Fruit fly (Drosophila melanogaster) whole organism, embryonic: Measurements from ENCODE around the gene Tasp1.
A peak's percentile ranks its signal among the peaks of the same experiment; 100 is the strongest.

ENCODE experiments used
- Ada2b ChIP-seq: fragments of 200-800 bp; sonication (Bioruptor generic); IDR thresholded peaks from 2 replicates; pipeline ENCODE4 v1.3.6; 2022; ENCODE audit warnings: missing biosample characterization, missing genetic modification characterization
- CG11247 ChIP-seq: fragments of 200-800 bp; sonication (Bioruptor generic); IDR thresholded peaks from 2 replicates; pipeline ENCODE4 v1.3.6; 2022; ENCODE audit warnings: missing biosample characterization, missing genetic modification characterization
- CG17186 ChIP-seq: fragments of 200-800 bp; sonication (Bioruptor generic); optimal IDR thresholded peaks from 3 replicates; lab custom pipeline; 2017; ENCODE audit warnings: missing biosample characterization, missing genetic modification reagents, missing genetic modification characterization
- CG17328 ChIP-seq: fragments of 200-800 bp; sonication (Bioruptor generic); IDR thresholded peaks from 2 replicates; pipeline ENCODE4 v1.3.6; 2022; ENCODE audit warnings: missing biosample characterization, missing genetic modification characterization
- CG17359 ChIP-seq: fragments of 200-800 bp; sonication (Bioruptor generic); optimal IDR thresholded peaks from 3 replicates; lab custom pipeline; 2018; ENCODE audit warnings: missing biosample characterization, mild to moderate bottlenecking, missing genetic modification characterization, moderate library complexity
- CG18011 ChIP-seq: fragments of 200-800 bp; sonication (Bioruptor generic); optimal IDR thresholded peaks from 2 replicates; lab custom pipeline; 2017; ENCODE audit warnings: missing biosample characterization, missing genetic modification characterization, mild to moderate bottlenecking, moderate library complexity, missing genotype
- CG2875 ChIP-seq: fragments of 200-800 bp; sonication (Bioruptor generic); optimal IDR thresholded peaks from 2 replicates; lab custom pipeline; 2017; ENCODE audit warnings: missing biosample characterization, mild to moderate bottlenecking, missing genetic modification characterization, missing genetic modification reagents
- CG30431 ChIP-seq: fragments of 200-800 bp; sonication (Bioruptor generic); optimal IDR thresholded peaks from 2 replicates; lab custom pipeline; 2017; ENCODE audit warnings: missing biosample characterization, missing genetic modification characterization
- CG31365 ChIP-seq: fragments of 200-800 bp; sonication (Bioruptor generic); optimal IDR thresholded peaks from 2 replicates; lab custom pipeline; 2018; ENCODE audit warnings: missing biosample characterization, mild to moderate bottlenecking, missing genetic modification characterization
- CG31441 ChIP-seq: fragments of 200-800 bp; sonication (Bioruptor generic); IDR thresholded peaks from 2 replicates; pipeline ENCODE4 v1.3.6; 2022; ENCODE audit warnings: missing biosample characterization, missing genetic modification characterization
- CG3726 ChIP-seq: fragments of 200-800 bp; sonication (Bioruptor generic); IDR thresholded peaks from 3 replicates; pipeline ENCODE4, ENCODE4 v1.3.6; 2022; ENCODE audit warnings: missing biosample characterization, missing genetic modification characterization
- CG6654 ChIP-seq: fragments of 200-800 bp; sonication (Bioruptor generic); optimal IDR thresholded peaks from 2 replicates; lab custom pipeline; 2017; ENCODE audit warnings: missing biosample characterization, mild to moderate bottlenecking, missing genetic modification characterization
- Camta ChIP-seq: fragments of 200-800 bp; sonication (Bioruptor generic); optimal IDR thresholded peaks from 2 replicates; lab custom pipeline; 2016; ENCODE audit warnings: missing biosample characterization, missing genetic modification characterization
- Chrac-16 ChIP-seq: fragments of 200-800 bp; sonication (Bioruptor generic); optimal IDR thresholded peaks from 3 replicates; lab custom pipeline; 2016; ENCODE audit warnings: missing biosample characterization, missing genetic modification characterization
- CkIIα-i1 ChIP-seq: fragments of 200-800 bp; sonication (Bioruptor generic); IDR thresholded peaks from 2 replicates; pipeline ENCODE4 v1.3.6; 2022; ENCODE audit warnings: missing biosample characterization, missing genetic modification characterization
- Dek ChIP-seq: fragments of 200-800 bp; sonication (Bioruptor generic); optimal IDR thresholded peaks from 3 replicates; lab custom pipeline; 2019; ENCODE audit warnings: missing biosample characterization, mild to moderate bottlenecking, missing genetic modification characterization, moderate library complexity
- Dfd ChIP-seq, 2 experiments: fragments of >200 bp; optimal IDR thresholded peaks; 2 replicates each; lab custom pipeline; 2017; ENCODE audit warnings: missing biosample characterization in 2 of 2, missing genetic modification characterization in 2 of 2
- Doc2 ChIP-seq: fragments of 200-800 bp; sonication (Bioruptor generic); IDR thresholded peaks from 2 replicates; pipeline ENCODE4 v1.3.6; 2022; ENCODE audit warnings: missing biosample characterization, missing genetic modification characterization
- HLH4C ChIP-seq: fragments of 200-800 bp; sonication (Bioruptor generic); IDR thresholded peaks from 3 replicates; pipeline ENCODE4 v1.3.6; 2022; ENCODE audit warnings: missing biosample characterization, missing genetic modification characterization; ENCODE audit not compliant: partially characterized antibody
- Hmx ChIP-seq: fragments of 200-800 bp; sonication (Bioruptor generic); optimal IDR thresholded peaks from 2 replicates; lab custom pipeline; 2016; ENCODE audit warnings: missing biosample characterization, missing genetic modification characterization
- MESR4 ChIP-seq: fragments of 200-800 bp; sonication (Bioruptor generic); optimal IDR thresholded peaks from 2 replicates; lab custom pipeline; 2018; ENCODE audit warnings: missing biosample characterization, mild to moderate bottlenecking, missing genetic modification characterization, moderate library complexity
- Nf-YB ChIP-seq: fragments of 200-800 bp; sonication (Bioruptor generic); optimal IDR thresholded peaks from 3 replicates; lab custom pipeline; 2019; ENCODE audit warnings: missing biosample characterization, mild to moderate bottlenecking, missing genetic modification characterization, moderate library complexity
- Nf-YC ChIP-seq: fragments of 200-800 bp; optimal IDR thresholded peaks from 3 replicates; lab custom pipeline; 2019; ENCODE audit warnings: missing biosample characterization, mild to moderate bottlenecking, missing genetic modification characterization, moderate library complexity
- PHDP ChIP-seq: fragments of 200-800 bp; sonication (Bioruptor generic); optimal IDR thresholded peaks from 3 replicates; lab custom pipeline; 2018; ENCODE audit warnings: missing biosample characterization, mild to moderate bottlenecking, missing genetic modification characterization, moderate library complexity
- Ravus ChIP-seq: fragments of 200-800 bp; sonication (Bioruptor generic); IDR thresholded peaks from 2 replicates; pipeline ENCODE4 v1.3.6; 2022; ENCODE audit warnings: missing biosample characterization, missing genetic modification characterization
- Scr ChIP-seq: fragments of 200-800 bp; sonication (Bioruptor generic); IDR thresholded peaks from 2 replicates; pipeline ENCODE4 v1.3.6; 2022; ENCODE audit warnings: missing biosample characterization, missing genetic modification characterization; ENCODE audit not compliant: partially characterized antibody
- Sin3A ChIP-seq: fragments of >200 bp; optimal IDR thresholded peaks from 2 replicates; lab custom pipeline; 2018
- ato ChIP-seq: fragments of 200-800 bp; sonication (Bioruptor generic); IDR thresholded peaks from 2 replicates; pipeline ENCODE4 v1.3.6; 2022; ENCODE audit warnings: missing biosample characterization, missing genetic modification characterization; ENCODE audit not compliant: partially characterized antibody
- bab2 ChIP-seq: fragments of 200-800 bp; sonication (Bioruptor generic); optimal IDR thresholded peaks from 2 replicates; lab custom pipeline; 2016; ENCODE audit warnings: missing biosample characterization, missing genetic modification characterization
- bsh ChIP-seq, 2 experiments: fragments of 200-800 bp; sonication (Bioruptor generic); optimal IDR thresholded peaks; 2 replicates each; lab custom pipeline; 2017 to 2018; ENCODE audit warnings: mild to moderate bottlenecking in 2 of 2, missing biosample characterization in 2 of 2, missing genetic modification characterization in 2 of 2, moderate library complexity in 1 of 2
- chinmo ChIP-seq: fragments of 200-800 bp; sonication (Bioruptor generic); IDR thresholded peaks from 4 replicates; pipeline ENCODE4 v1.3.6; 2022; ENCODE audit warnings: missing biosample characterization, missing genetic modification characterization; ENCODE audit not compliant: partially characterized antibody
- ci ChIP-seq: fragments of 200-800 bp; sonication (Bioruptor generic); IDR thresholded peaks from 3 replicates; pipeline ENCODE4 v1.3.6; 2022; ENCODE audit warnings: missing biosample characterization, missing genetic modification characterization
- crol ChIP-seq: fragments of 200-800 bp; sonication (Bioruptor generic); IDR thresholded peaks from 2 replicates; pipeline ENCODE4 v1.3.6; 2022; ENCODE audit warnings: missing biosample characterization, missing genetic modification characterization
- danr ChIP-seq: fragments of 200-800 bp; sonication (Bioruptor generic); IDR thresholded peaks from 2 replicates; pipeline ENCODE4 v1.3.6; 2022; ENCODE audit warnings: missing biosample characterization, missing genetic modification characterization
- dati ChIP-seq: fragments of 200-800 bp; sonication (Bioruptor generic); IDR thresholded peaks from 2 replicates; pipeline ENCODE4 v1.3.6; 2022; ENCODE audit warnings: missing biosample characterization, missing genetic modification characterization
- dmrt99B ChIP-seq: fragments of 200-800 bp; sonication (Bioruptor generic); optimal IDR thresholded peaks from 2 replicates; lab custom pipeline; 2018; ENCODE audit warnings: missing biosample characterization, mild to moderate bottlenecking, missing genetic modification characterization, moderate library complexity
- dpn ChIP-seq, 2 experiments: fragments of 200-800 bp; sonication (Bioruptor generic); optimal IDR thresholded peaks; 3 replicates each; lab custom pipeline; 2016; ENCODE audit warnings: missing biosample characterization in 2 of 2, missing genetic modification characterization in 2 of 2
- ham ChIP-seq: fragments of 200-800 bp; sonication (Bioruptor generic); IDR thresholded peaks from 2 replicates; pipeline ENCODE4 v1.3.6; 2022; ENCODE audit warnings: missing biosample characterization, missing genetic modification characterization
- ken ChIP-seq: fragments of 200-800 bp; sonication (Bioruptor generic); IDR thresholded peaks from 3 replicates; pipeline ENCODE4 v1.3.6; 2022; ENCODE audit warnings: missing biosample characterization, missing genetic modification characterization
- lmd ChIP-seq: fragments of 200-800 bp; sonication (Bioruptor generic); IDR thresholded peaks from 2 replicates; pipeline ENCODE4 v1.3.6; 2022; ENCODE audit warnings: missing biosample characterization, missing genetic modification characterization
- mirr ChIP-seq: fragments of 200-800 bp; sonication (Bioruptor generic); optimal IDR thresholded peaks from 3 replicates; lab custom pipeline; 2018; ENCODE audit warnings: missing biosample characterization, mild to moderate bottlenecking, missing genetic modification characterization
- nom ChIP-seq: fragments of 200-800 bp; sonication (Bioruptor generic); optimal IDR thresholded peaks from 2 replicates; lab custom pipeline; 2017; ENCODE audit warnings: missing biosample characterization, missing genetic modification characterization, mild to moderate bottlenecking, moderate library complexity, missing genetic modification reagents
- otp ChIP-seq: fragments of 200-800 bp; sonication (Bioruptor generic); IDR thresholded peaks from 3 replicates; pipeline ENCODE4, ENCODE4 v1.3.6; 2022; ENCODE audit warnings: missing biosample characterization, missing genetic modification characterization
- pan ChIP-seq, 4 experiments: fragments of >200 bp in 3 of 4; fragments of 200-800 bp in 1 of 4; sonication (Bioruptor generic) in 1 of 4; optimal IDR thresholded peaks in 3 of 4; IDR thresholded peaks in 1 of 4; 2 replicates each; pipeline versions ENCODE4 v1.3.6 to Lab custom; 2017 to 2022; ENCODE audit warnings: missing biosample characterization in 2 of 4, missing genetic modification characterization in 2 of 4, mixed read lengths in 1 of 4
- ranshi ChIP-seq: fragments of 200-800 bp; sonication (Bioruptor generic); IDR thresholded peaks from 2 replicates; pipeline ENCODE4 v1.3.6; 2022; ENCODE audit warnings: missing biosample characterization, missing genetic modification characterization
- seq ChIP-seq: fragments of 200-800 bp; sonication (Bioruptor generic); IDR thresholded peaks from 2 replicates; pipeline ENCODE4 v1.3.6; 2022; ENCODE audit warnings: missing biosample characterization, missing genetic modification characterization
- vnd ChIP-seq: fragments of 200-800 bp; sonication (Bioruptor generic); IDR thresholded peaks from 3 replicates; pipeline ENCODE4 v1.3.6; 2022; ENCODE audit warnings: missing biosample characterization, missing genetic modification characterization; ENCODE audit not compliant: partially characterized antibody
- yki ChIP-seq: fragments of >200 bp; optimal IDR thresholded peaks from 3 replicates; lab custom pipeline; 2018
- zfh1 ChIP-seq: fragments of 200-800 bp; sonication (Bioruptor generic); IDR thresholded peaks from 3 replicates; pipeline ENCODE4 v1.3.6; 2022; ENCODE audit warnings: missing biosample characterization, missing genetic modification characterization

Gene Tasp1

DNA sequence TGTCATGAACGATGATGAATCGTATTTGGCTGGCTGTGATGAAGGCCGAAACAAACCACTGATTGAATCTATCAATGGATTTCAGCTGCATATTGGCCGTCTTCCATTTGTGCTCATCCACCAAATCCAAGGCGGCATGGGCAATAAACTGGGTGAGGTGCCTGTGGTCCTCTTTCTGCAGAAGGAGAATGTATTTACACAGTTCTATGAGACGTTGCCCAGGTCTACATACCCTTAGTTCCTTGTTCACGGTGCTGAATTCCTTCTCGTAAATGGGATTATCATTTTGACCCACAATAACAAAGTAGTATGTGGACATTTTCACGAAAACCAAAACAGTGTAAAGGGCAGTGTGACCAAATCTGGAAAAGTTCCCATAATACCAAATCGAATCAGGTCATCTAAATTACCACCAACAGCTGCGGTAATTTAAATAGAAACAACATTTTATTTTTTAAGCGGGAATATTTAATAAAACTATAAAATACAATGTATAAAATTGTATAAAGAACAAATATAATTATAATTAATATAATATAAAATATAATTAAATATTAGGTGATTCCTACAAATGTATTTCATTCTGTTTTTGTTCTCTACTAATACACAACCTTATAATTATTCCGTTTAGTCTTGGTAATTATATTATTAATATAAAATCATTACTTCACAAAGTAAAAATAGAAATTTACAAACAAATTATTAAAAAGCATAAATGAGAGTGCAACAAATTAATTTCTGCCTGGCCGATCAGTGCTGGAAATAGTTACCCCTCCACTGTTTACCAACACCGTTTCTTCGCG lies 44.1 kb upstream of the Tasp1 start, which contains the start of the genes Trs20 and elg1 (continued):
- TF ChIP-seq otp (no peak), ham (GFP tag; lab: Robert Waterston, UW) (no peak), Hmx (no peak), Camta (GFP tag; lab: Kevin White, UChicago) (no peak), lmd (GFP tag; lab: Robert Waterston, UW) (no peak), Sin3A (lab: Kevin White, UChicago) (no peak), ranshi (peak; percentile 5; the same call in 1 of the 2 replicates), Doc2 (no peak), pan (optimal IDR thresholded peaks at IDR 0.05; lab: Kevin White, UChicago) (no peak), pan (GFP tag; optimal IDR thresholded peaks at IDR 0.05 in 1 of 2, IDR thresholded peaks at IDR 0.05 in 1 of 2) (peak in 1 of 2 experiments; percentile 11), Scr (GFP tag; lab: Robert Waterston, UW) (no peak), CG30431 (no peak), bab2 (GFP tag; lab: Kevin White, UChicago) (no peak), CkIIα-i1 (no peak), Chrac-16 (GFP tag; lab: Kevin White, UChicago) (peak; percentile 21), CG2875 (GFP tag; lab: Kevin White, UChicago) (no peak), Dek (tag; lab: Kevin White, UChicago) (peak; percentile 59), PHDP (tag; lab: Kevin White, UChicago) (peak; percentile 70), dpn (GFP tag; optimal IDR thresholded peaks at IDR 0.05; lab: Kevin White, UChicago) (peak; percentile 2 to 35), CG17186 (GFP tag; lab: Kevin White, UChicago) (no peak), ci (GFP tag; lab: Robert Waterston, UW) (peak; percentile 13; the same call in 1 of the 3 replicates), CG3726 (GFP tag; lab: Robert Waterston, UW) (no peak), CG17328 (GFP tag; lab: Robert Waterston, UW) (0 out of 2 replicates have a peak, but pooled peaks have one; percentile 9), HLH4C (no peak), CG11247 (GFP tag; lab: Robert Waterston, UW) (no peak), ken (GFP tag; lab: Robert Waterston, UW) (no peak), MESR4 (peak; percentile 75), yki (lab: Kevin White, UChicago) (no peak), ato (GFP tag; lab: Robert Waterston, UW) (no peak), chinmo (GFP tag; lab: Robert Waterston, UW) (no peak), zfh1 (no peak; the same call in 2 of the 3 replicates), bsh (GFP tag; optimal IDR thresholded peaks at IDR 0.05; lab: Kevin White, UChicago) (peak in 1 of 2 experiments; percentile 57), CG6654 (GFP tag; lab: Kevin White, UChicago) (no peak), vnd (no peak), nom (GFP tag; lab: Kevin White, UChicago) (peak; percentile 60), Ada2b (GFP tag; lab: Robert Waterston, UW) (no peak), crol (GFP tag; lab: Robert Waterston, UW) (no peak), Nf-YB (GFP tag; lab: Kevin White, UChicago) (peak; percentile 54), Dfd (GFP tag; optimal IDR thresholded peaks at IDR 0.05; lab: Kevin White, UChicago) (no peak), CG18011 (GFP tag; lab: Kevin White, UChicago) (no peak), CG31441 (peak; percentile 84), dati (GFP tag; lab: Robert Waterston, UW) (no peak), danr (GFP tag; lab: Robert Waterston, UW) (no peak), Nf-YC (tag; lab: Kevin White, UChicago) (peak; percentile 67), mirr (GFP tag; lab: Kevin White, UChicago) (no peak), Ravus (GFP tag; lab: Robert Waterston, UW) (no peak), seq (GFP tag; lab: Robert Waterston, UW) (0 out of 2 replicates have a peak, but pooled peaks have one; percentile 22), dmrt99B (tag; lab: Kevin White, UChicago) (no peak), CG31365 (tag; lab: Kevin White, UChicago) (no peak), CG17359 (tag; lab: Kevin White, UChicago) (peak; percentile 45)
